Worm (Caenorhabditis elegans) whole organism, L2 larva: ENCODE results near the gene K02D10.3.

ENCODE experiments used
- blmp-1 ChIP-seq: sonication (generic microtip); optimal IDR thresholded peaks from 2 replicates; lab custom pipeline; 2017; ENCODE audit warnings: missing genetic modification characterization, mild to moderate bottlenecking, missing compliant biosample characterization, antibody characterized with exemption, moderate library complexity; ENCODE audit not compliant: insufficient read depth
- fos-1 ChIP-seq: fragments of 150-350 bp; optimal IDR thresholded peaks from 2 replicates; lab custom pipeline; 2014; ENCODE audit warnings: missing biosample characterization, missing genetic modification characterization
- nhr-12 ChIP-seq: fragments of 150-350 bp; optimal IDR thresholded peaks from 2 replicates; lab custom pipeline; 2014; ENCODE audit warnings: missing biosample characterization, missing genetic modification characterization
- unc-39 ChIP-seq: fragments of 150-350 bp; optimal IDR thresholded peaks from 2 replicates; lab custom pipeline; 2014; ENCODE audit warnings: missing biosample characterization, missing genetic modification characterization
- ztf-1 ChIP-seq: fragments of 200-800 bp; sonication (Bioruptor generic); conservative IDR thresholded peaks from 2 replicates; pipeline ENCODE4 v1.3.6; 2022; ENCODE audit warnings: missing genetic modification characterization, missing compliant biosample characterization
- ztf-11 ChIP-seq: sonication (generic microtip); optimal IDR thresholded peaks from 2 replicates; lab custom pipeline; 2017; ENCODE audit warnings: missing biosample characterization, missing genetic modification characterization

DNA sequence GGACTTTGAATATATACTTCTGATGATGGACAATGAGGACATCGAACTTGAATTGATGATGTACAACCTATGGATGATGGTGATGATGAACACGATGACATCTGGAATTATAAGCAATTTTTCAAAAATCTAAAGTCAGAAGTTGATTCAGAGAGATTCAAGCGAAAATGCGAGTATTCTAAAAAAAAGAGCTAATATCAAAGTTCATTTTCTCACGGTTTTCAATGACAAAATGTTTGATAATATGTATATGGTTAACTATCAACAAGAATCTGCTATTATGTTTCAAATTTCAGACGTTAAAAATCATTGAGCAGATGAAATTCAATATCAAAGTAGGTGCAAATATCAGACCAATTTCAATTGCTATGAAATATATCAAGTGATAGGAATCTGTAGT is 8.2 kb upstream of the K02D10.3 start, which contains the start of gene K02D10.4:
- TF ChIP-seq nhr-12 (tag; lab: Kevin White, UChicago) (no peak), blmp-1 (no peak), fos-1 (tag; lab: Kevin White, UChicago) (no peak), unc-39 (tag; lab: Kevin White, UChicago) (no peak), ztf-11 (tag; lab: Kevin White, UChicago) (no peak), ztf-1 (GFP tag; lab: Robert Waterston, UW) (no peak)
